Worm (Caenorhabditis elegans) whole organism, late embryonic: Measurements from ENCODE around the gene F54D12.10.

Experiments
- C38D4.7 ChIP-seq: fragments of 200-800 bp; sonication (Bioruptor generic); optimal IDR thresholded peaks from 2 replicates; lab custom pipeline; 2018; ENCODE audit warnings: mild to moderate bottlenecking, missing genetic modification characterization, moderate library complexity, missing compliant biosample characterization
- T23F11.4 ChIP-seq: fragments of 200-800 bp; sonication (Bioruptor generic); optimal IDR thresholded peaks from 2 replicates; lab custom pipeline; 2018; ENCODE audit warnings: mild to moderate bottlenecking, missing genetic modification characterization, missing compliant biosample characterization
- ceh-31 ChIP-seq: sonication (generic microtip); optimal IDR thresholded peaks from 2 replicates; lab custom pipeline; 2016; ENCODE audit warnings: missing genetic modification characterization, missing compliant biosample characterization
- ets-4 ChIP-seq: sonication (generic microtip); optimal IDR thresholded peaks from 2 replicates; lab custom pipeline; 2016; ENCODE audit warnings: missing genetic modification characterization, missing compliant biosample characterization
- hlh-30 ChIP-seq: sonication (generic microtip); optimal IDR thresholded peaks from 2 replicates; lab custom pipeline; 2017; ENCODE audit warnings: antibody characterized with exemption, missing genetic modification characterization, missing compliant biosample characterization; ENCODE audit not compliant: insufficient read depth
- lim-6 ChIP-seq: sonication (generic microtip); optimal IDR thresholded peaks from 2 replicates; lab custom pipeline; 2016; ENCODE audit warnings: missing genetic modification characterization, missing compliant biosample characterization
- unc-3 ChIP-seq, 2 experiments: fragments of 200-800 bp in 1 of 2; sonication (Bioruptor generic) in 1 of 2; sonication (generic microtip) in 1 of 2; conservative IDR thresholded peaks in 1 of 2; optimal IDR thresholded peaks in 1 of 2; 2 replicates each; pipeline versions ENCODE4 v1.3.6 to Lab custom; 2016 to 2022; ENCODE audit warnings: missing compliant biosample characterization in 2 of 2, missing genetic modification characterization in 2 of 2, missing genetic modification reagents in 1 of 2
- zip-5 ChIP-seq: sonication (generic microtip); optimal IDR thresholded peaks from 2 replicates; lab custom pipeline; 2016; ENCODE audit warnings: missing genetic modification characterization, missing compliant biosample characterization

- TF ChIP-seq ets-4 (tag; lab: Kevin White, UChicago) (no peak), T23F11.4 (GFP tag; lab: Kevin White, UChicago) (no peak), zip-5 (tag; lab: Kevin White, UChicago) (no peak), ceh-31 (no peak), C38D4.7 (GFP tag; lab: Kevin White, UChicago) (no peak), hlh-30 (tag; lab: Kevin White, UChicago) (no peak), unc-3 (GFP tag; conservative IDR thresholded peaks at IDR 0.05; lab: Robert Waterston, UW) (no peak), unc-3 (tag; optimal IDR thresholded peaks at IDR 0.05; lab: Kevin White, UChicago) (no peak), lim-6 (no peak)
Measured at ce11 chrII:1420806-1421463, 42.8 kb upstream of the F54D12.10 start.
